Worm (Caenorhabditis elegans) whole organism, midembryonic: Measurements from ENCODE around the gene F25B4.7.

ENCODE experiments used
- T22C8.4 ChIP-seq: fragments of 200-800 bp; sonication (Bioruptor generic); IDR thresholded peaks from 2 replicates; pipeline ENCODE4 v1.3.6; 2022; ENCODE audit warnings: missing genetic modification characterization, missing compliant biosample characterization
- cog-1 ChIP-seq: sonication (generic microtip); optimal IDR thresholded peaks from 2 replicates; lab custom pipeline; 2016; ENCODE audit warnings: missing genetic modification characterization, missing compliant biosample characterization
- flt-1 ChIP-seq: fragments of 200-800 bp; sonication (Bioruptor generic); IDR thresholded peaks from 2 replicates; pipeline ENCODE4 v1.3.6; 2022; ENCODE audit warnings: missing genetic modification characterization, missing compliant biosample characterization
- klf-2 ChIP-seq: fragments of 200-800 bp; sonication (Bioruptor generic); conservative IDR thresholded peaks from 2 replicates; pipeline ENCODE4 v1.3.6; 2022; ENCODE audit warnings: missing genetic modification reagents, missing genetic modification characterization, missing compliant biosample characterization
- med-1 ChIP-seq: sonication (generic microtip); optimal IDR thresholded peaks from 2 replicates; lab custom pipeline; 2017; ENCODE audit warnings: missing genetic modification characterization, mild to moderate bottlenecking, missing compliant biosample characterization, antibody characterized with exemption, missing genetic modification reagents; ENCODE audit not compliant: insufficient read depth
- ref-1 ChIP-seq: fragments of 200-800 bp; sonication (Bioruptor generic); conservative IDR thresholded peaks from 2 replicates; pipeline ENCODE4 v1.3.6; 2022; ENCODE audit warnings: missing genetic modification reagents, missing genetic modification characterization, missing compliant biosample characterization
- tab-1 ChIP-seq: fragments of 200-800 bp; sonication (Bioruptor generic); IDR thresholded peaks from 2 replicates; pipeline ENCODE4 v1.3.6; 2022; ENCODE audit warnings: missing genetic modification characterization, missing compliant biosample characterization
- ztf-23 ChIP-seq: fragments of 200-800 bp; sonication (Bioruptor generic); IDR thresholded peaks from 2 replicates; pipeline ENCODE4 v1.3.6; 2022; ENCODE audit warnings: missing genetic modification reagents, missing genetic modification characterization, missing compliant biosample characterization
- ztf-29 ChIP-seq: fragments of 200-800 bp; sonication (Bioruptor generic); IDR thresholded peaks from 2 replicates; pipeline ENCODE4 v1.3.6; 2022; ENCODE audit warnings: missing genetic modification reagents, missing genetic modification characterization, missing compliant biosample characterization

F25B4.7 gene

DNA sequence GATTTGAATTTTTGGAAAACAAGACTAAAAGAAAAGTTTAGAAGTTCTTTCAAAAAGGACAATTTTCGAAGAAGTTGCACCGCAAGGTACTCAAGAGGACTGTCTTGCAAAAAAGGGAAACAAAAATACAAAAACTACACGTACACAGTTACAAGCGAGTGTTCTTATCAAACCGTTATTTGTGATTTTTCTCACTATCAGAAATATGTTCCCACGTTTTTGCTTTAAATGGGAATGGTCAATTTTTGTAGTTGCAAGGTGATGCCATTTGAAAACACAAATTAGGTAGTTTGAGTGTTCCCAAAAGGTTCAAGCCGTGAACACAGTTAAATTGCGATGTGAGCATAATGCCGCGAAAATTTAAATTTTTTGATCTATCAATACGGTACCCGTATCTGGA is 9.2 kb upstream of the F25B4.7 start:
- TF ChIP-seq ref-1 (GFP tag; lab: Robert Waterston, UW): no peak

DNA sequence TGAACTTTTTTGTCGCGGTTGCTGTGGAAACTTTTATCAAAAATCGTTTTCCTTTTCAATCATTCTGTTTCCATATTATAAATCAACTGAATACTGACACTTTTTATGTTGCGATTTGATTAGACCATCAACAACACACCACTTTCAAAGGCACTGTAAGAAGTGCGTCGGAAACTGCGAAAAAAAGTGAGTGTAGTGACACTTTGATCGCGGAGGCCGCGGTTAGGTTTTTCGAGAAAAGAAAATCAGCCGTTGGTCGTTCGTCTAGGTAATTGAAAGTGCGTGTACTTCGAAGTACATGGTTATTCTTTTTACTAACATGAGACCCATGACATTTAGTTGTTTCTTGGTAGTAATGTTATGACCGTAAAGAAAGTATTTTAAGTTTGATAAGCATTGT is 8.6 kb upstream of the F25B4.7 start:
- TF ChIP-seq T22C8.4 (no peak), tab-1 (GFP tag; lab: Robert Waterston, UW) (no peak), ztf-29 (GFP tag; lab: Robert Waterston, UW) (no peak), med-1 (GFP tag; lab: Kevin White, UChicago) (no peak), cog-1 (tag; lab: Kevin White, UChicago) (no peak), klf-2 (GFP tag; lab: Robert Waterston, UW) (no peak), ref-1 (GFP tag; lab: Robert Waterston, UW) (no peak), ztf-23 (GFP tag; lab: Robert Waterston, UW) (no peak), flt-1 (GFP tag; lab: Robert Waterston, UW) (no peak)

ce11 chrV:5693595-5693994 is 6.6 kb upstream of the F25B4.7 start:
- no peak for TF ChIP-seq T22C8.4
- no peak for TF ChIP-seq ref-1 (GFP tag; lab: Robert Waterston, UW)
- no peak for TF ChIP-seq cog-1 (tag; lab: Kevin White, UChicago)
- no peak for TF ChIP-seq tab-1 (GFP tag; lab: Robert Waterston, UW)
- no peak for TF ChIP-seq med-1 (GFP tag; lab: Kevin White, UChicago)
- no peak for TF ChIP-seq ztf-29 (GFP tag; lab: Robert Waterston, UW)
- no peak for TF ChIP-seq flt-1 (GFP tag; lab: Robert Waterston, UW)
- TF ChIP-seq klf-2 (GFP tag; lab: Robert Waterston, UW): no peak
- no peak for TF ChIP-seq ztf-23 (GFP tag; lab: Robert Waterston, UW)

- TF ChIP-seq ztf-29 (GFP tag; lab: Robert Waterston, UW): no peak
- TF ChIP-seq ztf-23 (GFP tag; lab: Robert Waterston, UW): no peak
- no peak for TF ChIP-seq T22C8.4
- TF ChIP-seq cog-1 (tag; lab: Kevin White, UChicago): no peak
- no peak for TF ChIP-seq klf-2 (GFP tag; lab: Robert Waterston, UW)
- no peak for TF ChIP-seq med-1 (GFP tag; lab: Kevin White, UChicago)
- TF ChIP-seq ref-1 (GFP tag; lab: Robert Waterston, UW): no peak
- TF ChIP-seq flt-1 (GFP tag; lab: Robert Waterston, UW): no peak
- no peak for TF ChIP-seq tab-1 (GFP tag; lab: Robert Waterston, UW)
These were observed 4.8 kb upstream of the F25B4.7 start, which contains the start of gene F25B4.8 for ce11 chrV:5691665-5692407. F25B4.8 (minus strand) TSS chrV:5691715.

ce11 chrV:5684534-5684933 is 2.5 kb downstream of the F25B4.7 start, which contains the start of the genes hmgs-1 and F25B4.4:
hmgs-1 (minus strand) TSS chrV:5684589.
F25B4.4 (plus strand) TSS chrV:5684873.
- TF ChIP-seq flt-1 (GFP tag; lab: Robert Waterston, UW): 0 out of 2 replicates have a peak, but pooled peaks have one; percentile 27
- TF ChIP-seq ztf-23 (GFP tag; lab: Robert Waterston, UW): no peak
- TF ChIP-seq cog-1 (tag; lab: Kevin White, UChicago): peak; percentile 39
- no peak for TF ChIP-seq tab-1 (GFP tag; lab: Robert Waterston, UW)

DNA sequence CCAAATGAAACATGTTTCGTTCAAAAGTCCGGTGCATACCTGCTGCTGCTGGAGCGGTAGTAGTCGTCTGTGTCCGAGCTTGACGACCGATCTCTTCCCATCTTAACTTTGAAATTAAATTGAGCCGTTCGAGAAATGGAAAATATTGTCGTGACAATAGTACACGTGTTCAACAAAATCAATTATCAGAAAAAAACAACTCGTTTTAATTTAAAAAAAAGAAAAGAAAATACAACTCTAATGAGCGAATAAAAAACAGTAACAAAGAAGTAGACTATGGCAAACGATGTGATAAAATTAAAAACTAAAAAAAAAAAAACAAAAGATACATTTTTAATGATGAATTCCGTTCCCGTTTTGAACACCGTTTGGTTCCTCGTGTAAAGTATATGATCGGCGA is 4.5 kb downstream of the F25B4.7 start, which contains the start of gene prp-39:
Gene prp-39, minus strand, starts transcription at position 101 of the 400 bp plus-strand sequence.
- TF ChIP-seq cog-1 (tag; lab: Kevin White, UChicago) (no peak), T22C8.4 (no peak), tab-1 (GFP tag; lab: Robert Waterston, UW) (no peak), ref-1 (GFP tag; lab: Robert Waterston, UW) (no peak), klf-2 (GFP tag; lab: Robert Waterston, UW) (no peak), ztf-29 (GFP tag; lab: Robert Waterston, UW) (no peak), med-1 (GFP tag; lab: Kevin White, UChicago) (no peak), flt-1 (GFP tag; lab: Robert Waterston, UW) (no peak), ztf-23 (GFP tag; lab: Robert Waterston, UW) (no peak)

DNA sequence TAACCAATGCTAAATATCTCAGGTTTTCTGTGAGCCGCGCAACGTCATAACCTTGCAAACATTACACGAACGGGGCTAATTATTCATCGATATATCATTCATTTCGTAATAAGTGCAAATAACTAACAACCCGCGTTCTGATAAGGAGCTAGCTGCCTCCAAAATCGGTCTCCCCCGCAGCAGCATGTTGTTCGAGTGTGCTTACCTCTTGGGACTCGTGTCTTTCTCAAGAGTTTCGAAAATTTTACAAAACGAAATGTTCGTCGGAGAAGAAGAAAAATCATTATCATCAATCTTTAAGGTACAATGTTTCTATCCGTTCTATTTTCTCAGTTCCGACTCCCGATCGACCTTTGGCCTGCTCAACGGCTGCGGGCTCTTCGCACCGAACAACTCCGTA is 9.1 kb downstream of the F25B4.7 start:
- TF ChIP-seq ref-1 (GFP tag; lab: Robert Waterston, UW) (no peak), klf-2 (GFP tag; lab: Robert Waterston, UW) (no peak), ztf-23 (GFP tag; lab: Robert Waterston, UW) (no peak), cog-1 (tag; lab: Kevin White, UChicago) (no peak), T22C8.4 (no peak), tab-1 (GFP tag; lab: Robert Waterston, UW) (no peak), med-1 (GFP tag; lab: Kevin White, UChicago) (no peak), flt-1 (GFP tag; lab: Robert Waterston, UW) (no peak), ztf-29 (GFP tag; lab: Robert Waterston, UW) (no peak)

DNA sequence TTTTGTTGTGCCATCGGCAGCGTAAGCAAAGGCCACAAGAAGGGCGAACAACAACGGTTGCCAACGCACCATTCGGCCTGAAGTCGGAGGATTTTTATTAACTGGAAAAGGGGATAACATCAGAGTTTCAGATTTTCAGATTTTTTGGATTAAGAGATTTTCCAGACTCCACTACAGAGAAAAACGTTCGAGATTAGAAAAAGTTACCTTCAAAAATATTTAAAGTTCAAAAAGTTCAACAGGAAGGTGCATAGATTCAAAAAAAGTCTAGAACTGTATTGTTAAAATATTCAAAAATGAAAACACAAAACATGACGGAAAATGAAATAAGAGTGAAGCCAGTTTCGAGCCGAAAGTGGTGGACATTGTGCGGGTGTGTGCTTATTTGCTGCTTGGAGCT is 11.0 kb downstream of the F25B4.7 start, which contains the start of gene pqn-13:
Gene pqn-13, minus strand, starts transcription at position 101 of the 400 bp plus-strand sequence.
- TF ChIP-seq flt-1 (GFP tag; lab: Robert Waterston, UW) (no peak), ztf-29 (GFP tag; lab: Robert Waterston, UW) (no peak), med-1 (GFP tag; lab: Kevin White, UChicago) (no peak), ztf-23 (GFP tag; lab: Robert Waterston, UW) (no peak), cog-1 (tag; lab: Kevin White, UChicago) (no peak), tab-1 (GFP tag; lab: Robert Waterston, UW) (no peak), T22C8.4 (no peak), klf-2 (GFP tag; lab: Robert Waterston, UW) (no peak), ref-1 (GFP tag; lab: Robert Waterston, UW) (no peak)

ce11 chrV:5672270-5672669 is 14.8 kb downstream of the F25B4.7 start:
- TF ChIP-seq ztf-29 (GFP tag; lab: Robert Waterston, UW) (no peak), med-1 (GFP tag; lab: Kevin White, UChicago) (no peak), tab-1 (GFP tag; lab: Robert Waterston, UW) (no peak)
